Worm (Caenorhabditis elegans): ENCODE measurements around the gene zipt-2.3.

DNA sequence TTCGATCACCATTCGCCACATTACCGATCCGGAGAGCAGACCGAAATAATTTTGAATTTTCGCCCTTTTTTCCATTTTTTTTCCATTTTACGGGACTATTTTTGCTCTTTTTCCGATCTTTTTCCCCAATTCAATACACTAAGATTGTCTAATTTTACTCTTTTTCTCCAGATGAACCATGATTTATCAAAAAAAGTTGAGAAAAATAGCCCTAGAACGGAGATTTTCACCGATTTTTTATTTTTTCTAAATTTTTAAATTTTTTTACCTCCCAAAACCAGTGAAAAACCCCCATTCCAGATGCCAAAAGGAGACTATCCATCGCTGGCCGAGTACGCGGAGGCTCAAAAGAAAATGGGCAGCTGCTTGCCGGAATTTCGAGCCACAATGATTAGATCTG lies 13.7 kb upstream of the zipt-2.3 start, which contains the start of gene Y54G9A.9:
- no peak for TF ChIP-seq hnd-1 (tag; optimal IDR thresholded peaks at IDR 0.05)
- no peak for TF ChIP-seq aly-1 (tag; optimal IDR thresholded peaks at IDR 0.05)
- no peak for TF ChIP-seq scrt-1 (GFP tag; IDR thresholded peaks at IDR 0.05)
- no peak for TF ChIP-seq ets-7 (tag; optimal IDR thresholded peaks at IDR 0.05)
- TF ChIP-seq tbx-37 (GFP tag; conservative IDR thresholded peaks at IDR 0.05) = no peak

All from whole organism, early embryonic.